Fruit fly (Drosophila melanogaster) whole organism, embryonic: Measurements from ENCODE around the gene CG31268.

Experiments used
- Bteb2 ChIP-seq: fragments of 200-800 bp; sonication (Bioruptor generic); optimal IDR thresholded peaks from 2 replicates; lab custom pipeline; 2016; ENCODE audit warnings: missing biosample characterization, missing genetic modification characterization
- CG10654 ChIP-seq: fragments of 200-800 bp; sonication (Bioruptor generic); optimal IDR thresholded peaks from 2 replicates; lab custom pipeline; 2016; ENCODE audit warnings: missing biosample characterization, missing genetic modification characterization
- CG11093 ChIP-seq: fragments of 200-800 bp; sonication (Bioruptor generic); IDR thresholded peaks from 3 replicates; pipeline ENCODE4 v1.3.6; 2022; ENCODE audit warnings: missing biosample characterization, missing genetic modification characterization
- CG11247 ChIP-seq: fragments of 200-800 bp; sonication (Bioruptor generic); IDR thresholded peaks from 2 replicates; pipeline ENCODE4 v1.3.6; 2022; ENCODE audit warnings: missing biosample characterization, missing genetic modification characterization
- CG13424 ChIP-seq: fragments of 200-800 bp; sonication (Bioruptor generic); optimal IDR thresholded peaks from 2 replicates; lab custom pipeline; 2019; ENCODE audit warnings: missing biosample characterization, mild to moderate bottlenecking, missing genetic modification characterization, moderate library complexity
- CG13775 ChIP-seq: fragments of 200-800 bp; sonication (Bioruptor generic); optimal IDR thresholded peaks from 3 replicates; lab custom pipeline; 2017; ENCODE audit warnings: missing biosample characterization, mild to moderate bottlenecking, missing genetic modification characterization
- CG14710 ChIP-seq: fragments of 200-800 bp; sonication (Bioruptor generic); optimal IDR thresholded peaks from 3 replicates; lab custom pipeline; 2019; ENCODE audit warnings: missing biosample characterization, mild to moderate bottlenecking, missing genetic modification characterization, moderate library complexity
- CG15514 ChIP-seq: fragments of 200-800 bp; sonication (Bioruptor generic); optimal IDR thresholded peaks from 3 replicates; lab custom pipeline; 2017; ENCODE audit warnings: missing biosample characterization, missing genetic modification characterization, mild to moderate bottlenecking, moderate library complexity, missing genetic modification reagents
- CG18476 ChIP-seq: fragments of 200-800 bp; sonication (Bioruptor generic); optimal IDR thresholded peaks from 2 replicates; lab custom pipeline; 2016; ENCODE audit warnings: missing biosample characterization, mild to moderate bottlenecking, missing genetic modification characterization
- CG18599 ChIP-seq: fragments of 200-800 bp; sonication (Bioruptor generic); optimal IDR thresholded peaks from 3 replicates; lab custom pipeline; 2017; ENCODE audit warnings: missing biosample characterization, missing genetic modification characterization, mild to moderate bottlenecking, moderate library complexity, missing genetic modification reagents
- CG2116 ChIP-seq: fragments of 200-800 bp; sonication (Bioruptor generic); optimal IDR thresholded peaks from 3 replicates; lab custom pipeline; 2018; ENCODE audit warnings: missing biosample characterization, mild to moderate bottlenecking, missing genetic modification characterization
- CG2712 ChIP-seq: fragments of 200-800 bp; optimal IDR thresholded peaks from 3 replicates; lab custom pipeline; 2019; ENCODE audit warnings: missing biosample characterization, mild to moderate bottlenecking, missing genetic modification characterization, moderate library complexity
- CG4707 ChIP-seq: fragments of 200-800 bp; sonication (Bioruptor generic); optimal IDR thresholded peaks from 2 replicates; lab custom pipeline; 2018; ENCODE audit warnings: missing biosample characterization, mild to moderate bottlenecking, missing genetic modification characterization, moderate library complexity
- CG4730 ChIP-seq: fragments of 200-800 bp; sonication (Bioruptor generic); IDR thresholded peaks from 2 replicates; pipeline ENCODE4 v1.3.6; 2022; ENCODE audit warnings: missing biosample characterization, missing genetic modification characterization
- CG8290 ChIP-seq, 3 experiments: fragments of 200-800 bp; sonication (Bioruptor generic); optimal IDR thresholded peaks; 2 replicates each; lab custom pipeline; 2016 to 2019; ENCODE audit warnings: missing biosample characterization in 3 of 3, missing genetic modification characterization in 3 of 3, mild to moderate bottlenecking in 2 of 3, moderate library complexity in 1 of 3
- CG9609 ChIP-seq: fragments of 200-800 bp; sonication (Bioruptor generic); optimal IDR thresholded peaks from 3 replicates; lab custom pipeline; 2016; ENCODE audit warnings: missing biosample characterization, missing genetic modification characterization
- Chrac-16 ChIP-seq: fragments of 200-800 bp; sonication (Bioruptor generic); optimal IDR thresholded peaks from 3 replicates; lab custom pipeline; 2016; ENCODE audit warnings: missing biosample characterization, missing genetic modification characterization
- Dip2 ChIP-seq: fragments of 200-800 bp; sonication (Bioruptor generic); IDR thresholded peaks from 2 replicates; pipeline ENCODE4 v1.3.6; 2022; ENCODE audit warnings: missing biosample characterization, missing genetic modification characterization
- Dip3 ChIP-seq: fragments of 200-800 bp; sonication (Bioruptor generic); optimal IDR thresholded peaks from 3 replicates; lab custom pipeline; 2016; ENCODE audit warnings: missing biosample characterization, missing genetic modification characterization
- Drgx ChIP-seq: fragments of 200-800 bp; sonication (Bioruptor generic); IDR thresholded peaks from 2 replicates; pipeline ENCODE4 v1.3.6; 2022; ENCODE audit warnings: missing biosample characterization, missing genetic modification characterization
- E2f1 ChIP-seq: fragments of 200-800 bp; sonication (Bioruptor generic); IDR thresholded peaks from 2 replicates; pipeline ENCODE4 v1.3.6; 2022; ENCODE audit warnings: missing biosample characterization, missing genetic modification characterization
- HLH4C ChIP-seq: fragments of 200-800 bp; sonication (Bioruptor generic); IDR thresholded peaks from 3 replicates; pipeline ENCODE4 v1.3.6; 2022; ENCODE audit warnings: missing biosample characterization, missing genetic modification characterization; ENCODE audit not compliant: partially characterized antibody
- Hr3 ChIP-seq: fragments of 200-800 bp; sonication (Bioruptor generic); optimal IDR thresholded peaks from 3 replicates; lab custom pipeline; 2016; ENCODE audit warnings: missing biosample characterization, missing genetic modification characterization
- NFAT ChIP-seq: fragments of 200-800 bp; sonication (Bioruptor generic); IDR thresholded peaks from 2 replicates; pipeline ENCODE4 v1.3.6; 2022; ENCODE audit warnings: missing biosample characterization, missing genetic modification characterization
- Oaz ChIP-seq: fragments of 200-800 bp; sonication (Bioruptor generic); IDR thresholded peaks from 2 replicates; pipeline ENCODE4 v1.3.6; 2022; ENCODE audit warnings: missing biosample characterization, missing genetic modification characterization
- Side ChIP-seq: fragments of 200-800 bp; sonication (Bioruptor generic); optimal IDR thresholded peaks from 2 replicates; lab custom pipeline; 2016; ENCODE audit warnings: missing biosample characterization, missing genetic modification characterization
- bbx ChIP-seq: fragments of 200-800 bp; sonication (Bioruptor generic); IDR thresholded peaks from 2 replicates; pipeline ENCODE4 v1.3.6; 2022; ENCODE audit warnings: missing biosample characterization, missing genetic modification characterization; ENCODE audit not compliant: partially characterized antibody
- caup ChIP-seq: fragments of 200-800 bp; sonication (Bioruptor generic); optimal IDR thresholded peaks from 3 replicates; lab custom pipeline; 2017; ENCODE audit warnings: missing biosample characterization, mild to moderate bottlenecking, missing genetic modification characterization, moderate library complexity; ENCODE audit not compliant: severe bottlenecking
- chif ChIP-seq, 2 experiments: fragments of 200-800 bp; sonication (Bioruptor generic); optimal IDR thresholded peaks; 3 replicates each; lab custom pipeline; 2016; ENCODE audit warnings: missing biosample characterization in 2 of 2, missing genetic modification characterization in 2 of 2
- dmrt11E ChIP-seq: fragments of 200-800 bp; sonication (Bioruptor generic); optimal IDR thresholded peaks from 3 replicates; lab custom pipeline; 2018; ENCODE audit warnings: missing biosample characterization, mild to moderate bottlenecking, missing genetic modification characterization, moderate library complexity
- esg ChIP-seq: fragments of 200-800 bp; sonication (Bioruptor generic); conservative IDR thresholded peaks from 2 replicates; pipeline ENCODE4 v1.3.6; 2022; ENCODE audit warnings: missing biosample characterization, missing genetic modification characterization
- grn ChIP-seq: fragments of 200-800 bp; sonication (Bioruptor generic); optimal IDR thresholded peaks from 3 replicates; lab custom pipeline; 2017; ENCODE audit warnings: missing biosample characterization, missing genetic modification characterization
- gsb-n ChIP-seq: fragments of 200-800 bp; sonication (Bioruptor generic); optimal IDR thresholded peaks from 3 replicates; lab custom pipeline; 2018; ENCODE audit warnings: missing biosample characterization, mild to moderate bottlenecking, missing genetic modification characterization
- gt ChIP-seq: fragments of 200-800 bp; sonication (Bioruptor generic); IDR thresholded peaks from 2 replicates; pipeline ENCODE4 v1.3.6; 2022; ENCODE audit warnings: missing biosample characterization, missing genetic modification characterization
- h ChIP-seq: fragments of >200 bp; optimal IDR thresholded peaks from 2 replicates; lab custom pipeline; 2017
- ham ChIP-seq: fragments of 200-800 bp; sonication (Bioruptor generic); IDR thresholded peaks from 2 replicates; pipeline ENCODE4 v1.3.6; 2022; ENCODE audit warnings: missing biosample characterization, missing genetic modification characterization
- insv ChIP-seq, 2 experiments: fragments of 200-800 bp; sonication (Bioruptor generic); optimal IDR thresholded peaks; 3 replicates each; lab custom pipeline; 2016 to 2018; ENCODE audit warnings: missing biosample characterization in 2 of 2, missing genetic modification characterization in 2 of 2
- jumu ChIP-seq: fragments of 200-800 bp; sonication (Bioruptor generic); optimal IDR thresholded peaks from 3 replicates; lab custom pipeline; 2016; ENCODE audit warnings: missing biosample characterization, missing genetic modification characterization
- mirr ChIP-seq: fragments of 200-800 bp; sonication (Bioruptor generic); optimal IDR thresholded peaks from 3 replicates; lab custom pipeline; 2018; ENCODE audit warnings: missing biosample characterization, mild to moderate bottlenecking, missing genetic modification characterization
- odd ChIP-seq: fragments of 200-800 bp; sonication (Bioruptor generic); optimal IDR thresholded peaks from 2 replicates; lab custom pipeline; 2017; ENCODE audit warnings: missing biosample characterization, mild to moderate bottlenecking, missing genetic modification characterization
- onecut ChIP-seq: fragments of 200-800 bp; sonication (Bioruptor generic); IDR thresholded peaks from 2 replicates; pipeline ENCODE4 v1.3.6; 2022; ENCODE audit warnings: missing biosample characterization, missing genetic modification characterization
- p53 ChIP-seq: fragments of 200-800 bp; sonication (Bioruptor generic); optimal IDR thresholded peaks from 2 replicates; lab custom pipeline; 2016; ENCODE audit warnings: missing biosample characterization, missing genetic modification characterization
- ranshi ChIP-seq: fragments of 200-800 bp; sonication (Bioruptor generic); IDR thresholded peaks from 2 replicates; pipeline ENCODE4 v1.3.6; 2022; ENCODE audit warnings: missing biosample characterization, missing genetic modification characterization
- scrt ChIP-seq: fragments of 200-800 bp; sonication (Bioruptor generic); optimal IDR thresholded peaks from 2 replicates; lab custom pipeline; 2018; ENCODE audit warnings: missing biosample characterization, mild to moderate bottlenecking, missing genetic modification characterization, moderate library complexity
- sens-2 ChIP-seq: fragments of 200-800 bp; sonication (Bioruptor generic); IDR thresholded peaks from 2 replicates; pipeline ENCODE4 v1.3.6; 2022; ENCODE audit warnings: missing biosample characterization, missing genetic modification characterization
- ssp ChIP-seq: fragments of 200-800 bp; sonication (Bioruptor generic); IDR thresholded peaks from 2 replicates; pipeline ENCODE4 v1.3.6; 2022; ENCODE audit warnings: missing biosample characterization, missing genetic modification characterization
- trh ChIP-seq: fragments of 200-800 bp; sonication (Bioruptor generic); optimal IDR thresholded peaks from 2 replicates; lab custom pipeline; 2016; ENCODE audit warnings: missing biosample characterization, missing genetic modification characterization
- vnd ChIP-seq: fragments of 200-800 bp; sonication (Bioruptor generic); IDR thresholded peaks from 3 replicates; pipeline ENCODE4 v1.3.6; 2022; ENCODE audit warnings: missing biosample characterization, missing genetic modification characterization; ENCODE audit not compliant: partially characterized antibody
- vvl ChIP-seq: fragments of 200-800 bp; sonication (Bioruptor generic); IDR thresholded peaks from 2 replicates; pipeline ENCODE4 v1.3.6; 2022; ENCODE audit warnings: missing biosample characterization, missing genetic modification characterization

The CG31268 gene

DNA sequence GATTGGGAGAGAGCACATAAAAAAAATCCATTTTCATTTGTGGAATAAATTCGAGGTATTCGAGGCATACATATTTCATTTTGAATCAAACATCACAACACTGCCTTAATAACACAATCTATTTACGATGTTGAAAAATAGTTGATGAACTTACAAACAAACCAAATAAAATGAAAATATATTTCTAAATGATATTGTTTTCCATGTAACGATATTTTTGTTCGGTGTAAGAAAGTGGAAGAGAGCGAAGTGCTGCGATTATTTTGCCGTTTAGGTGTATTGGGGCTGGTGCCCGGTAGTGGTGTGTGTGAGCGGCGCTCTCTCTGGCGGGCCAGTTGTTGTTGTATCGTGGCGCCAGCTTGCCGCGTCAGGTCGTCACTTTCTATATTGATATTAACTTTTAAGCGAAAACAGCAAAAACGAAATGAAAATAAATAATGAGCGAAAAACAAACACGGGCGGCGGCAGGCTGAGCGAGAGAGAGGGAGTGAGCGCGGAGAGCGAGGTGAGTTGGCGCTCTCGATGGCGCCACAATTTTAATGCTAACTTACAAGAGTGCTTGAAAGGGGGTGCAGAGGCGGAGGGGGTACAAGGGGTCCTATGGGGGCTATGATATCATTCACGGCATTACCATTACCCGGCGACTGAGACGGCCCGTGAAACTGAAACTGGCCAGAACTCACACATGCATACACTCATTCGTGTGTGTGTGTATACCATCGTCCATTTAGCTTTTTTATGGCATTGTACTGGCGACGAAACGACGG lies 33.6 kb downstream of the CG31268 start (continued):
- peak; percentile 92 for TF ChIP-seq Chrac-16 (GFP tag; lab: Kevin White, UChicago)
- peak; percentile 90 for TF ChIP-seq CG13775
- peak; percentile 95 for TF ChIP-seq Hr3 (GFP tag; lab: Kevin White, UChicago)
- TF ChIP-seq trh (GFP tag; lab: Kevin White, UChicago): peak; percentile 58
- peak; percentile 79 for TF ChIP-seq CG9609 (GFP tag; lab: Kevin White, UChicago)
- TF ChIP-seq p53: no peak
- peak; percentile 79 for TF ChIP-seq caup (GFP tag; lab: Kevin White, UChicago)
- peak; percentile 83 for TF ChIP-seq dmrt11E (tag; lab: Kevin White, UChicago)
- peak; percentile 80 for TF ChIP-seq NFAT (GFP tag; lab: Robert Waterston, UW)
- peak; percentile 54 for TF ChIP-seq mirr (GFP tag; lab: Kevin White, UChicago)
- peak; percentile 70 for TF ChIP-seq CG8290 (GFP tag; optimal IDR thresholded peaks at IDR 0.05; lab: Kevin White, UChicago)
- TF ChIP-seq CG8290 (tag; optimal IDR thresholded peaks at IDR 0.05; lab: Kevin White, UChicago): peak; percentile 62 to 93
- peak; percentile 40 to 58 for TF ChIP-seq insv (GFP tag; optimal IDR thresholded peaks at IDR 0.05; lab: Kevin White, UChicago)
- TF ChIP-seq scrt (GFP tag; lab: Kevin White, UChicago): peak; percentile 91
- peak; percentile 80 for TF ChIP-seq CG11093 (GFP tag; lab: Robert Waterston, UW)
- peak; percentile 27 for TF ChIP-seq grn (GFP tag; lab: Kevin White, UChicago)
- TF ChIP-seq onecut (GFP tag; lab: Robert Waterston, UW): peak; percentile 77
- peak; percentile 78 for TF ChIP-seq CG4730 (GFP tag; lab: Robert Waterston, UW)
- peak; percentile 95 for TF ChIP-seq CG13424 (tag; lab: Kevin White, UChicago)
- TF ChIP-seq CG14710 (tag; lab: Kevin White, UChicago): peak; percentile 91
- TF ChIP-seq CG10654 (GFP tag; lab: Kevin White, UChicago): peak; percentile 89
- TF ChIP-seq CG2712 (tag; lab: Kevin White, UChicago): peak; percentile 96
- no peak for TF ChIP-seq h (lab: Kevin White, UChicago)
- TF ChIP-seq HLH4C (GFP tag; lab: Robert Waterston, UW): peak; percentile 19; the same call in 1 of the 3 replicates
- TF ChIP-seq CG2116: peak; percentile 66
- TF ChIP-seq Oaz: peak; percentile 71
- TF ChIP-seq Side (GFP tag; lab: Kevin White, UChicago): peak; percentile 90
- no peak for TF ChIP-seq ham
- peak; percentile 87 for TF ChIP-seq E2f1 (GFP tag; lab: Robert Waterston, UW)
- peak; percentile 70 for TF ChIP-seq sens-2
- TF ChIP-seq CG4707 (GFP tag; lab: Kevin White, UChicago): peak; percentile 72
- peak; percentile 96 for TF ChIP-seq CG18599 (GFP tag; lab: Kevin White, UChicago)
- peak; percentile 89 for TF ChIP-seq CG18476 (GFP tag; lab: Kevin White, UChicago)
- TF ChIP-seq Dip2 (GFP tag; lab: Robert Waterston, UW): no peak
- TF ChIP-seq ssp (GFP tag; lab: Robert Waterston, UW): peak; percentile 79
- TF ChIP-seq CG11247 (GFP tag; lab: Robert Waterston, UW): peak; percentile 64
- peak; percentile 87 for TF ChIP-seq odd (GFP tag; lab: Kevin White, UChicago)
- TF ChIP-seq bbx (GFP tag; lab: Robert Waterston, UW): peak; percentile 45
- peak; percentile 91 for TF ChIP-seq Bteb2 (GFP tag; lab: Kevin White, UChicago)
- TF ChIP-seq CG15514 (GFP tag; lab: Kevin White, UChicago): peak; percentile 78
- peak; percentile 92 for TF ChIP-seq chif (GFP tag; optimal IDR thresholded peaks at IDR 0.05; lab: Kevin White, UChicago)
- TF ChIP-seq Dip3: peak; percentile 93
- TF ChIP-seq vnd: no peak
- peak; percentile 89 for TF ChIP-seq esg
- peak; percentile 71 for TF ChIP-seq ranshi (GFP tag; lab: Robert Waterston, UW)
- peak; percentile 90 for TF ChIP-seq jumu (GFP tag; lab: Kevin White, UChicago)
- peak; percentile 90 for TF ChIP-seq gsb-n
- peak; percentile 92 for TF ChIP-seq Drgx
- TF ChIP-seq gt: 0 out of 2 replicates have a peak, but pooled peaks have one; percentile 46
- peak; percentile 95 for TF ChIP-seq vvl (GFP tag; lab: Robert Waterston, UW)
